Worm (Caenorhabditis elegans): ENCODE data around the gene K09E2.2.

K09E2.2 gene

ce11 chrX:8714845-8715244, 42.0 kb downstream of the K09E2.2 start:
- TF ChIP-seq W03F9.2 (tag; optimal IDR thresholded peaks at IDR 0.05): no peak
- no peak for TF ChIP-seq him-1 (tag; optimal IDR thresholded peaks at IDR 0.05)
- TF ChIP-seq dao-5 (tag; optimal IDR thresholded peaks at IDR 0.05): no peak

- no peak for TF ChIP-seq him-1 (tag; optimal IDR thresholded peaks at IDR 0.05)
- TF ChIP-seq W03F9.2 (tag; optimal IDR thresholded peaks at IDR 0.05): no peak
- no peak for TF ChIP-seq dao-5 (tag; optimal IDR thresholded peaks at IDR 0.05)
Measured at ce11 chrX:8716822-8717221, 44.0 kb downstream of the K09E2.2 start, which contains the start of gene F53A9.7. Gene F53A9.7, minus strand, starts transcription at chrX:8716922.

DNA sequence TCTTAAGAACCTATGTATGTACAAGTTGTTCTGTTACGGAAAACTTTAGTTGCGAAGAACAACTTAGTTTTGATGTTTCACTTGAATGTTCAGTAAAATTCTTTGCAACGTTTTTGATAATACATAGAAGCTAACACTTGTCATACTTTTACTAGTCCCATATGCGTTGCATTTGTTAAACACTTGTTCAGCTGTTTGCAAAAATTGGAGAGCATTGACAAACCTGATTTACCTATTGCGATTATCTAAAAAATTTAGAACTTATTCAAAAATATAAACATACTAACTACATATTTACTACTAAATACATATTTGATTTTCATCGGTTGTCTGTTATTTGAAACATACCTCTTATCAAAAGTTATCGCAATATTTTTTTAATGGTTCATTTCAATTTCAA, 45.3 kb downstream of the K09E2.2 start:
- TF ChIP-seq him-1 (tag; optimal IDR thresholded peaks at IDR 0.05) (no peak), dao-5 (tag; optimal IDR thresholded peaks at IDR 0.05) (no peak), W03F9.2 (tag; optimal IDR thresholded peaks at IDR 0.05) (no peak)

- TF ChIP-seq dao-5 (tag; optimal IDR thresholded peaks at IDR 0.05) (no peak), him-1 (tag; optimal IDR thresholded peaks at IDR 0.05) (no peak), W03F9.2 (tag; optimal IDR thresholded peaks at IDR 0.05) (no peak)
Measured at ce11 chrX:8718856-8719255, 46.0 kb downstream of the K09E2.2 start, which contains the start of gene F53A9.8. Gene F53A9.8, minus strand, starts transcription at chrX:8718904.

DNA sequence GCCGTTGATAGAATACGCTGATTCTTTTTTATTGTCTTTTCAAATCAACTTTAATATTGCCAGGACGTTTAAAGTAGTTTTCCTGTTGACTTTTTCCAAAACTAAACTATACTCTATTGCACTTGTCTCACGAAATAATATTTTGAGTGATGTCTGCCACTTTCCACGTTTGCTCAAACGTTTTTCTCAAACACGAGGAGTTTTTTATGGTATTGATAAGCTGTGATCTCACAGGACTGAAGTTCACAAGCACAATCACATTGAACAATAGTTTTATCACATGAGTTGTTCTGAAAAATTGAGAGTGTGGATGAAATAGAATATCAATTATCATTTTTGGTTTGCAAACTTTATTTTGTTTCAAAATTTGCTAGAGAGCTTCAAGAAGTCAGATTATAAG, 47.0 kb downstream of the K09E2.2 start:
- no peak for TF ChIP-seq dao-5 (tag; optimal IDR thresholded peaks at IDR 0.05)
- TF ChIP-seq W03F9.2 (tag; optimal IDR thresholded peaks at IDR 0.05): no peak
- TF ChIP-seq him-1 (tag; optimal IDR thresholded peaks at IDR 0.05): no peak

ce11 chrX:8720658-8721057, 47.8 kb downstream of the K09E2.2 start, which contains the start of gene F53A9.9:
Gene F53A9.9, minus strand, starts transcription at chrX:8720758.
- TF ChIP-seq him-1 (tag; optimal IDR thresholded peaks at IDR 0.05) (no peak), W03F9.2 (tag; optimal IDR thresholded peaks at IDR 0.05) (no peak), dao-5 (tag; optimal IDR thresholded peaks at IDR 0.05) (no peak)

- TF ChIP-seq W03F9.2 (tag; optimal IDR thresholded peaks at IDR 0.05) (no peak), him-1 (tag; optimal IDR thresholded peaks at IDR 0.05) (no peak), dao-5 (tag; optimal IDR thresholded peaks at IDR 0.05) (no peak)
Measured at ce11 chrX:8721273-8721672, 48.4 kb downstream of the K09E2.2 start.

- no peak for TF ChIP-seq dao-5 (tag; optimal IDR thresholded peaks at IDR 0.05)
- no peak for TF ChIP-seq him-1 (tag; optimal IDR thresholded peaks at IDR 0.05)
- TF ChIP-seq W03F9.2 (tag; optimal IDR thresholded peaks at IDR 0.05): no peak
Measured at ce11 chrX:8723127-8723600, 50.3 kb downstream of the K09E2.2 start, which contains the start of gene tnt-2. Gene tnt-2, minus strand, starts transcription at chrX:8723550.

ce11 chrX:8723840-8724239, 51.0 kb downstream of the K09E2.2 start:
- TF ChIP-seq him-1 (tag; optimal IDR thresholded peaks at IDR 0.05): no peak
- TF ChIP-seq dao-5 (tag; optimal IDR thresholded peaks at IDR 0.05): no peak
- TF ChIP-seq W03F9.2 (tag; optimal IDR thresholded peaks at IDR 0.05): no peak

DNA sequence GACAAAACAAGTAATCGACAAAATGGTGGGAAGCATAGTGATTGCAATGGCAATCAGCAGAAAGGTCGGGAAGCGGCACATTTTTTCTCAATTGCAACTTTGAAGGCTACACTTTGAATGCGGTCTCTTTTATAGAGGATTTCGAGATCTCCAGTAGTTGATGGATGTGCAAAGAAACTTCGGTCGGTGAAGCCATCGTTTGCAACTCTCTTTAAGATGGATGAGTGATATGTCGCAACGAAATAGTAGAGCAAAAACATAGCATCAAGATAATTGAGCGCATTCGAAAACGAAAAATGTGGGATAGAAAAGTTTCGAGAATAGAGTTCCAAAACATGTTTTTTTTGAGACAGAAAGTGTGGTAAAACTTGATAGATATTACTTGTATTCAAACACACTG, 54.4 kb downstream of the K09E2.2 start, which contains the start of gene EGAP4.1:
TSS of gene EGAP4.1 (minus strand) at position 101 of the 400 bp plus-strand sequence.
- TF ChIP-seq him-1 (tag; optimal IDR thresholded peaks at IDR 0.05): no peak
